Fruit fly (Drosophila melanogaster) whole organism, wandering third instar larva: ENCODE data around the gene Ptp61F.
A peak's percentile ranks its signal among the peaks of the same experiment; 100 is the strongest.

Source experiments
- Abd-B ChIP-seq: fragments of >200 bp; optimal IDR thresholded peaks from 2 replicates; lab custom pipeline; 2017; ENCODE audit warnings: missing biosample characterization, missing genetic modification characterization
- CG32264 ChIP-seq: fragments of 200-800 bp; sonication (Bioruptor generic); optimal IDR thresholded peaks from 2 replicates; lab custom pipeline; 2016; ENCODE audit warnings: missing biosample characterization, missing genetic modification characterization
- CG9705 ChIP-seq: fragments of 200-800 bp; sonication (Bioruptor generic); optimal IDR thresholded peaks from 2 replicates; lab custom pipeline; 2018; ENCODE audit warnings: missing biosample characterization, mild to moderate bottlenecking, missing genetic modification characterization
- CrebA ChIP-seq: fragments of 200-800 bp; sonication (Bioruptor generic); optimal IDR thresholded peaks from 2 replicates; lab custom pipeline; 2016; ENCODE audit warnings: missing biosample characterization, mild to moderate bottlenecking, missing genetic modification characterization, borderline replicate concordance
- Dfd ChIP-seq: fragments of >200 bp; optimal IDR thresholded peaks from 2 replicates; lab custom pipeline; 2017; ENCODE audit warnings: missing biosample characterization, missing genetic modification characterization
- Dif ChIP-seq: fragments of 200-275, 200-300 bp; sonication (Bioruptor generic); optimal IDR thresholded peaks from 2 replicates; lab custom pipeline; 2018; ENCODE audit warnings: missing biosample characterization, missing genetic modification characterization; ENCODE audit not compliant: partially characterized antibody
- GATAd ChIP-seq: sonication (Bioruptor generic); optimal IDR thresholded peaks from 2 replicates; lab custom pipeline; 2016; ENCODE audit warnings: missing biosample characterization, missing genetic modification characterization
- HLH106 ChIP-seq: fragments of 200-800 bp; optimal IDR thresholded peaks from 3 replicates; lab custom pipeline; 2019; ENCODE audit warnings: missing biosample characterization, mild to moderate bottlenecking, missing genetic modification characterization, moderate library complexity
- Hnf4 ChIP-seq: fragments of 200-800 bp; sonication (Bioruptor generic); optimal IDR thresholded peaks from 2 replicates; lab custom pipeline; 2016; ENCODE audit warnings: missing biosample characterization, mild to moderate bottlenecking, missing genetic modification characterization
- Hr78 ChIP-seq: fragments of >200 bp; optimal IDR thresholded peaks from 2 replicates; lab custom pipeline; 2017; ENCODE audit warnings: missing biosample characterization, missing genetic modification characterization
- Hr83 ChIP-seq: fragments of 200-300 bp; sonication (Bioruptor generic); optimal IDR thresholded peaks from 2 replicates; lab custom pipeline; 2016; ENCODE audit warnings: missing biosample characterization, mild to moderate bottlenecking, missing genetic modification characterization, moderate library complexity; ENCODE audit not compliant: poor library complexity, severe bottlenecking
- Jra ChIP-seq: sonication (Bioruptor generic); optimal IDR thresholded peaks from 2 replicates; lab custom pipeline; 2016; ENCODE audit warnings: missing biosample characterization, missing genetic modification characterization
- Mio ChIP-seq: sonication (Bioruptor generic); optimal IDR thresholded peaks from 2 replicates; lab custom pipeline; 2016; ENCODE audit warnings: missing biosample characterization, missing genetic modification characterization
- Myc ChIP-seq: fragments of >200 bp; optimal IDR thresholded peaks from 2 replicates; lab custom pipeline; 2017
- N ChIP-seq: fragments of >200 bp; optimal IDR thresholded peaks from 2 replicates; lab custom pipeline; 2018; ENCODE audit warnings: missing biosample characterization, missing external identifiers, missing genetic modification characterization
- OdsH ChIP-seq: fragments of 200-800 bp; sonication (Bioruptor generic); optimal IDR thresholded peaks from 2 replicates; lab custom pipeline; 2016; ENCODE audit warnings: missing biosample characterization, mild to moderate bottlenecking, missing genetic modification characterization
- Rel ChIP-seq, 2 experiments: fragments of 200-800 bp; sonication (Bioruptor generic) in 1 of 2; optimal IDR thresholded peaks; 2 replicates in 1 of 2; 3 replicates in 1 of 2; lab custom pipeline; 2016 to 2019; ENCODE audit warnings: mild to moderate bottlenecking in 2 of 2, missing biosample characterization in 2 of 2, missing genetic modification characterization in 2 of 2, moderate library complexity in 1 of 2
- Sp1 ChIP-seq: fragments of 200-800 bp; sonication (Bioruptor generic); optimal IDR thresholded peaks from 3 replicates; lab custom pipeline; 2019; ENCODE audit warnings: missing biosample characterization, mild to moderate bottlenecking, missing genetic modification characterization, moderate library complexity
- Vsx2 ChIP-seq: fragments of 200-300, 225-300 bp; sonication (Bioruptor generic); optimal IDR thresholded peaks from 2 replicates; lab custom pipeline; 2018; ENCODE audit warnings: missing biosample characterization, missing genetic modification characterization; ENCODE audit not compliant: partially characterized antibody
- br ChIP-seq: fragments of 200-800 bp; sonication (Bioruptor generic); optimal IDR thresholded peaks from 2 replicates; lab custom pipeline; 2016; ENCODE audit warnings: missing biosample characterization, missing genetic modification characterization
- brk ChIP-seq: fragments of 200-800 bp; sonication (Bioruptor generic); optimal IDR thresholded peaks from 2 replicates; lab custom pipeline; 2016; ENCODE audit warnings: missing biosample characterization, mild to moderate bottlenecking, missing genetic modification characterization
- dl ChIP-seq, 2 experiments: fragments of 175-275, 200-275 bp in 1 of 2; fragments of 200-275 bp in 1 of 2; sonication (Bioruptor generic); optimal IDR thresholded peaks; lab custom pipeline; 2018; ENCODE audit warnings: mild to moderate bottlenecking in 2 of 2, missing biosample characterization in 2 of 2, missing genetic modification characterization in 2 of 2, moderate library complexity in 2 of 2; ENCODE audit not compliant: partially characterized antibody in 2 of 2, insufficient read depth in 1 of 2
- dmrt93B ChIP-seq: fragments of 200-800 bp; sonication (Bioruptor generic); optimal IDR thresholded peaks from 2 replicates; lab custom pipeline; 2018; ENCODE audit warnings: missing biosample characterization, mild to moderate bottlenecking, missing genetic modification characterization
- dsf ChIP-seq: sonication (Bioruptor generic); optimal IDR thresholded peaks from 2 replicates; lab custom pipeline; 2016; ENCODE audit warnings: missing biosample characterization, missing genetic modification characterization, borderline replicate concordance
- ey ChIP-seq: fragments of 200-800 bp; sonication (Bioruptor generic); optimal IDR thresholded peaks from 2 replicates; lab custom pipeline; 2016; ENCODE audit warnings: missing biosample characterization, missing genetic modification characterization
- foxo ChIP-seq, 2 experiments: fragments of 200-800 bp; sonication (Bioruptor generic); optimal IDR thresholded peaks; 2 replicates in 1 of 2; 3 replicates in 1 of 2; lab custom pipeline; 2016 to 2017; ENCODE audit warnings: missing biosample characterization in 2 of 2, missing genetic modification characterization in 2 of 2
- fru ChIP-seq: fragments of 200-800 bp; sonication (Bioruptor generic); optimal IDR thresholded peaks from 3 replicates; lab custom pipeline; 2016; ENCODE audit warnings: missing biosample characterization, mild to moderate bottlenecking, missing genetic modification characterization
- h ChIP-seq: fragments of 200-800 bp; sonication (Bioruptor generic); optimal IDR thresholded peaks from 3 replicates; lab custom pipeline; 2016; ENCODE audit warnings: missing biosample characterization, mild to moderate bottlenecking, missing genetic modification characterization
- jim ChIP-seq: fragments of 175-275, 200-325 bp; sonication (Bioruptor generic); optimal IDR thresholded peaks from 2 replicates; lab custom pipeline; 2016; ENCODE audit warnings: missing biosample characterization, mild to moderate bottlenecking, missing genetic modification characterization
- lola ChIP-seq: fragments of >200 bp; optimal IDR thresholded peaks from 2 replicates; lab custom pipeline; 2017; ENCODE audit warnings: missing biosample characterization, missing genetic modification characterization
- pan ChIP-seq: fragments of >200 bp; optimal IDR thresholded peaks from 2 replicates; lab custom pipeline; 2017
- psq ChIP-seq: fragments of 200-800 bp; sonication (Bioruptor generic); optimal IDR thresholded peaks from 3 replicates; lab custom pipeline; 2017; ENCODE audit warnings: missing biosample characterization, mild to moderate bottlenecking, missing genetic modification characterization, moderate library complexity
- rgr ChIP-seq: fragments of 200-800 bp; sonication (Bioruptor generic); optimal IDR thresholded peaks from 3 replicates; lab custom pipeline; 2016; ENCODE audit warnings: missing biosample characterization, mild to moderate bottlenecking, missing genetic modification characterization
- sage ChIP-seq: fragments of 200-800 bp; sonication (Bioruptor generic); optimal IDR thresholded peaks from 2 replicates; lab custom pipeline; 2016; ENCODE audit warnings: missing biosample characterization, mild to moderate bottlenecking, missing genetic modification characterization
- sv ChIP-seq: fragments of 200-800 bp; sonication (Bioruptor generic); optimal IDR thresholded peaks from 3 replicates; lab custom pipeline; 2016; ENCODE audit warnings: missing biosample characterization, missing genetic modification characterization
- tai ChIP-seq: sonication (Bioruptor generic); optimal IDR thresholded peaks from 2 replicates; lab custom pipeline; 2016; ENCODE audit warnings: missing biosample characterization, missing genetic modification characterization
- usp ChIP-seq: fragments of >200 bp; optimal IDR thresholded peaks from 2 replicates; lab custom pipeline; 2017; ENCODE audit warnings: missing biosample characterization, missing genetic modification characterization
- woc ChIP-seq: sonication (Bioruptor generic); optimal IDR thresholded peaks from 2 replicates; lab custom pipeline; 2016; ENCODE audit warnings: missing biosample characterization, mild to moderate bottlenecking, missing genetic modification characterization

The Ptp61F gene

dm6 chr3L:1414032-1414431, 61.0 kb downstream of the Ptp61F start:
- TF ChIP-seq dsf (GFP tag; lab: Kevin White, UChicago): no peak
- no peak for TF ChIP-seq CG32264 (GFP tag; lab: Kevin White, UChicago)
- peak; percentile 25 for TF ChIP-seq h (GFP tag; lab: Kevin White, UChicago)
- TF ChIP-seq Hr83 (GFP tag; lab: Kevin White, UChicago): no peak
- TF ChIP-seq Myc (lab: Kevin White, UChicago): no peak
- no peak for TF ChIP-seq CrebA (GFP tag; lab: Kevin White, UChicago)
- peak; percentile 43 for TF ChIP-seq ey
- no peak for TF ChIP-seq Mio
- no peak for TF ChIP-seq Dif
- TF ChIP-seq brk (GFP tag; lab: Kevin White, UChicago): no peak
- no peak for TF ChIP-seq GATAd (GFP tag; lab: Kevin White, UChicago)
- TF ChIP-seq rgr: peak; percentile 61
- peak; percentile 22 for TF ChIP-seq psq (GFP tag; lab: Kevin White, UChicago)
- TF ChIP-seq foxo (GFP tag; optimal IDR thresholded peaks at IDR 0.05; lab: Kevin White, UChicago): peak in 1 of 2 experiments; percentile 57
- no peak for TF ChIP-seq Abd-B (GFP tag; lab: Kevin White, UChicago)
- TF ChIP-seq pan: no peak
- TF ChIP-seq usp (GFP tag; lab: Kevin White, UChicago): no peak
- TF ChIP-seq fru (GFP tag; lab: Kevin White, UChicago): peak; percentile 49
- no peak for TF ChIP-seq tai
- TF ChIP-seq Rel (GFP tag; optimal IDR thresholded peaks at IDR 0.05; lab: Kevin White, UChicago): no peak
- TF ChIP-seq Rel (tag; optimal IDR thresholded peaks at IDR 0.05; lab: Kevin White, UChicago): no peak
- TF ChIP-seq dmrt93B (GFP tag; lab: Kevin White, UChicago): no peak
- TF ChIP-seq br (GFP tag; lab: Kevin White, UChicago): peak; percentile 51
- no peak for TF ChIP-seq dl (GFP tag; optimal IDR thresholded peaks at IDR 0.05; lab: Kevin White, UChicago; ENCODE audit: insufficient read depth in 1 of 2, partially characterized antibody in 2 of 2)
- TF ChIP-seq Hnf4 (GFP tag; lab: Kevin White, UChicago): peak; percentile 20
- TF ChIP-seq Vsx2: no peak
- TF ChIP-seq OdsH (GFP tag; lab: Kevin White, UChicago): peak; percentile 1
- no peak for TF ChIP-seq sage (GFP tag; lab: Kevin White, UChicago)
- TF ChIP-seq CG9705 (GFP tag; lab: Kevin White, UChicago): no peak
- TF ChIP-seq HLH106 (tag; lab: Kevin White, UChicago): no peak
- TF ChIP-seq Dfd: no peak
- TF ChIP-seq Jra: no peak
- TF ChIP-seq woc (GFP tag; lab: Kevin White, UChicago): no peak
- no peak for TF ChIP-seq jim (GFP tag; lab: Kevin White, UChicago)
- TF ChIP-seq Sp1 (GFP tag; lab: Kevin White, UChicago): no peak
- no peak for TF ChIP-seq N
- no peak for TF ChIP-seq lola (GFP tag; lab: Kevin White, UChicago)
- TF ChIP-seq sv (GFP tag; lab: Kevin White, UChicago): no peak
- TF ChIP-seq Hr78 (GFP tag; lab: Kevin White, UChicago): no peak

dm6 chr3L:1410369-1411107, 64.5 kb downstream of the Ptp61F start, which contains the start of gene CG9168:
Gene CG9168 (plus strand): TSS chr3L:1411057.
- no peak for TF ChIP-seq brk (GFP tag; lab: Kevin White, UChicago)
- no peak for TF ChIP-seq dmrt93B (GFP tag; lab: Kevin White, UChicago)
- no peak for TF ChIP-seq tai
- TF ChIP-seq fru (GFP tag; lab: Kevin White, UChicago): no peak
- TF ChIP-seq foxo (GFP tag; optimal IDR thresholded peaks at IDR 0.05; lab: Kevin White, UChicago): no peak
- no peak for TF ChIP-seq h (GFP tag; lab: Kevin White, UChicago)
- no peak for TF ChIP-seq lola (GFP tag; lab: Kevin White, UChicago)
- no peak for TF ChIP-seq N
- TF ChIP-seq, all 38 proteins: peak for 0
